Worm (Caenorhabditis elegans) whole organism, late embryonic: ENCODE data around the gene F47B8.1.
"Not testable (repeated sequence)": the region's sequence is repeated elsewhere in the genome, so short reads cannot be mapped to it uniquely, and the experiment has no call there.

Experiments used
- K02D7.2 ChIP-seq: sonication (generic microtip); optimal IDR thresholded peaks from 2 replicates; lab custom pipeline; 2017; ENCODE audit warnings: mild to moderate bottlenecking, missing genetic modification characterization, missing compliant biosample characterization
- dve-1 ChIP-seq: sonication (generic microtip); optimal IDR thresholded peaks from 2 replicates; lab custom pipeline; 2017; ENCODE audit warnings: antibody characterized with exemption, mild to moderate bottlenecking, missing genetic modification characterization, missing compliant biosample characterization
- ets-4 ChIP-seq: sonication (generic microtip); optimal IDR thresholded peaks from 2 replicates; lab custom pipeline; 2016; ENCODE audit warnings: missing genetic modification characterization, missing compliant biosample characterization
- fkh-10 ChIP-seq: fragments of 150-350 bp; optimal IDR thresholded peaks from 2 replicates; lab custom pipeline; 2014; ENCODE audit warnings: missing biosample characterization, missing genetic modification reagents, missing genetic modification characterization
- hlh-30 ChIP-seq: sonication (generic microtip); optimal IDR thresholded peaks from 2 replicates; lab custom pipeline; 2017; ENCODE audit warnings: antibody characterized with exemption, missing genetic modification characterization, missing compliant biosample characterization; ENCODE audit not compliant: insufficient read depth

DNA sequence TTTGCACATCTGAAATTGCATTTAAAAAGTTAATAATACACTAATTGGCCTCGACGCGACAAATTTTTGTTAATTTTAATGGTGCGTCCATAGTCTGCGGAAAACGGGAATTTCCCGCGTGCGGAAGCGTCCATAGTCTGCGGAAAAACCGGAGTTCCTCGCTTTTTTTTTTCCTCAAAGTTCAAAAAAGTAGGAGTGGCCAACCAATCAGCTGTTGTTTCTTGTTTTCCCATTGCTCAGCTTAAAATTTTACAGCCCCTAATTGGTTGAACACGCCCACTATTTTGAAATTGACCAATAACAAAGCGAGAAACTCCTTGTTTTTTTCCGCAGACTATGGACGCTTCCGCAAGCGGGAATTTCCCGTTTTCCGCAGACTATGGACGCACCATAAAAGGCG, 43.2 kb upstream of the F47B8.1 start:
- TF ChIP-seq ets-4; hlh-30 (tag; lab: Kevin White, UChicago); dve-1; K02D7.2 (tag; lab: Kevin White, UChicago); fkh-10 (GFP tag; lab: Kevin White, UChicago): not testable (repeated sequence)
